Fruit fly (Drosophila melanogaster): Measurements from ENCODE around the gene zuc.

zuc gene

DNA sequence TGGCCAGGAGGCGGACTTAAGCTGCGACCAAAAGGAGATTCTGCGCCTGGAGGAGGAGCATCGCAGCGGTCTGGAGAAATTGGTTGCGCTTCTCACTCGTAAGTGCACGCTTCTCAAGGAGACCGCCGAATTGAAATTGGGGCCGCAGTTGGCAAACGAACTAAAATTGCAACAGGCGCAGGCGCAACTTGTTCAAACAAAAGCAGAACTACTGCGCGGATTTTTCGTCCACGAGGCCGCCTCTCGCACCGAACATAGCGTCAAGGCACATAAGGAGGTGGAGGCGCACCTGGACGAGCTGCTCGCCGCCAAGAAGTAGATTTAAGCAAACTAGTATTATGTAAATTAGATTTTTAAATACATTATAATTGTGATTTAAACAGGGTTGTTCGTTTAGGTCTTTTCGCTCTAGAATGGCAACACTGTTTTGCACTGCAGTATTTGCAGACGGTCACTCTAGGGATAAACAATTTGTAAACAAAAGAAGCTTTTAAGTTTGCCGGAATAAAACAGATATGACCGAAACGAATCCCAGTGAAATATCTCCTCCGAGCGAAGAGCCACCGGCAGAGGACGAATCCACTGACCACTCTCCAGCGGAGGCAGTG lies 880 bp upstream of the zuc start, which contains the start of gene escl:
TSS of gene escl (plus strand) at position 470 of the 608 bp plus-strand sequence.
- TF ChIP-seq Mio (GFP tag; optimal IDR thresholded peaks at IDR 0.05) (no peak), tai (GFP tag; optimal IDR thresholded peaks at IDR 0.05) (no peak), CG9705 (GFP tag; optimal IDR thresholded peaks at IDR 0.05) (no peak), dl (GFP tag; optimal IDR thresholded peaks at IDR 0.05; ENCODE audit: insufficient read depth in 1 of 2, partially characterized antibody in 2 of 2) (no peak), N (GFP tag; optimal IDR thresholded peaks at IDR 0.05) (no peak), rgr (GFP tag; optimal IDR thresholded peaks at IDR 0.05) (no peak), Dif (GFP tag; optimal IDR thresholded peaks at IDR 0.05; ENCODE audit: partially characterized antibody) (no peak), Myc (optimal IDR thresholded peaks at IDR 0.05) (peak; percentile 10), ey (GFP tag; optimal IDR thresholded peaks at IDR 0.05) (no peak)

DNA sequence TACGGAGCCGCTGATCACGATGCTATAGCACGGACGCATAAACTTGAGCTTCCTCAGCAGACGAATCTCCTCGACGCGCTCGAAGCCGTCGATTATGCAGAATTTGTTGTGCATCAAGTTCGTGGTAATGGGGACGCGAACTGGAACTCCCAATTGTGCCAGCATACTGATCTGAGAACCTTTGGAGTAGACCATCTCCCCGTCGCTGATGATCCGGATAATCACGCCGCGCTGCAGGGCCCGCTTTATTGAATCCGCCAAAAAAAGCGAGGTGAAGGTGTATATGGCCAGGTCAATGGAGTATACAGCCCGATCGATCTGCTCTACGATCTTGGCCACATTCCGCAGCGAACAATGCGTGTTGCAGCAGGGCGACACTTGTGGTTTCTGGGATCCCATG lies 472 bp downstream of the zuc start:
- TF ChIP-seq woc (GFP tag; optimal IDR thresholded peaks at IDR 0.05) = no peak
- no peak for TF ChIP-seq Rel (GFP tag; optimal IDR thresholded peaks at IDR 0.05)
- TF ChIP-seq Rel (tag; optimal IDR thresholded peaks at IDR 0.05) = no peak
- no peak for TF ChIP-seq sv (GFP tag; optimal IDR thresholded peaks at IDR 0.05)
- no peak for TF ChIP-seq rgr (GFP tag; optimal IDR thresholded peaks at IDR 0.05)
- no peak for TF ChIP-seq sage (GFP tag; optimal IDR thresholded peaks at IDR 0.05)
- no peak for TF ChIP-seq Dif (GFP tag; optimal IDR thresholded peaks at IDR 0.05; ENCODE audit: partially characterized antibody)
- TF ChIP-seq Myc (optimal IDR thresholded peaks at IDR 0.05) = no peak
- TF ChIP-seq br (GFP tag; optimal IDR thresholded peaks at IDR 0.05) = no peak
- no peak for TF ChIP-seq brk (GFP tag; optimal IDR thresholded peaks at IDR 0.05)
- no peak for TF ChIP-seq Vsx2 (GFP tag; optimal IDR thresholded peaks at IDR 0.05; ENCODE audit: partially characterized antibody)
- TF ChIP-seq GATAd (GFP tag; optimal IDR thresholded peaks at IDR 0.05) = no peak
- no peak for TF ChIP-seq Dfd (GFP tag; optimal IDR thresholded peaks at IDR 0.05)
- no peak for TF ChIP-seq psq (GFP tag; optimal IDR thresholded peaks at IDR 0.05)
- TF ChIP-seq dsf (GFP tag; optimal IDR thresholded peaks at IDR 0.05; ENCODE audit: borderline replicate concordance) = no peak

DNA sequence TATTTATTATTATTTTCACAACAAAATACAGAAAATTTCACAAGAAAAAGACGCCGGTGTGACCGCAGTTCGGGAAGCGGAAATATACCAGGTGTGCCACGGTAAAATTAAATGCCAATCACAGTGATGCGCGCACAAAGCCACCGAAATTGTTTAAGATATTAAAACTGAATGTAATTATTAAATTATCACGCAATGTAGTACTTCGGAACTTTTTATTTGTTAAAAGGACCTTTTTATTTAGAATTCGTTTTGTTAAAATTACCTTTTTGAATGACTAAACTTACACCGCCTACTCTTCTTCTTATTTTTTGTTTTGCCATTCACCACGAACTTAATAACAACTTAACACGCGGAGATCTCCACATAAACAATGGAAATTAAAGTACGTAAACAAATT lies 1.7 kb downstream of the zuc start, which contains the start of the genes CG6686 and CG34163:
TSS of gene CG6686 (minus strand) at position 95 of the 400 bp plus-strand sequence.
TSS of gene CG34163 (plus strand) at position 326 of the 400 bp plus-strand sequence.
- no peak for TF ChIP-seq Jra (GFP tag; optimal IDR thresholded peaks at IDR 0.05)
- peak; percentile 50 for TF ChIP-seq OdsH (GFP tag; optimal IDR thresholded peaks at IDR 0.05)
- TF ChIP-seq ey (GFP tag; optimal IDR thresholded peaks at IDR 0.05) = peak; percentile 59
- no peak for TF ChIP-seq Rel (GFP tag; optimal IDR thresholded peaks at IDR 0.05)
- peak; percentile 15 for TF ChIP-seq Rel (tag; optimal IDR thresholded peaks at IDR 0.05)
- TF ChIP-seq Myc (optimal IDR thresholded peaks at IDR 0.05) = peak; percentile 77
- TF ChIP-seq h (GFP tag; optimal IDR thresholded peaks at IDR 0.05) = no peak
- TF ChIP-seq HLH106 (tag; optimal IDR thresholded peaks at IDR 0.05) = peak; percentile 47
- peak; percentile 45 for TF ChIP-seq psq (GFP tag; optimal IDR thresholded peaks at IDR 0.05)
- peak; percentile 19 for TF ChIP-seq GATAd (GFP tag; optimal IDR thresholded peaks at IDR 0.05)

dm6 chr2L:11981210-11981609 lies 8.5 kb downstream of the zuc start, which contains the start of gene CG16965:
Gene CG16965 (plus strand): TSS chr2L:11981591.
- TF ChIP-seq usp (GFP tag; optimal IDR thresholded peaks at IDR 0.05) = no peak
- no peak for TF ChIP-seq CrebA (GFP tag; optimal IDR thresholded peaks at IDR 0.05; ENCODE audit: borderline replicate concordance)
- no peak for TF ChIP-seq Rel (GFP tag; optimal IDR thresholded peaks at IDR 0.05)
- no peak for TF ChIP-seq Rel (tag; optimal IDR thresholded peaks at IDR 0.05)
- TF ChIP-seq Hnf4 (GFP tag; optimal IDR thresholded peaks at IDR 0.05) = no peak
- no peak for TF ChIP-seq Hr83 (GFP tag; optimal IDR thresholded peaks at IDR 0.05; ENCODE audit: poor library complexity, severe bottlenecking)
- TF ChIP-seq CG9705 (GFP tag; optimal IDR thresholded peaks at IDR 0.05) = no peak
- TF ChIP-seq foxo (GFP tag; optimal IDR thresholded peaks at IDR 0.05) = no peak
- no peak for TF ChIP-seq pan (optimal IDR thresholded peaks at IDR 0.05)
- no peak for TF ChIP-seq br (GFP tag; optimal IDR thresholded peaks at IDR 0.05)
- no peak for TF ChIP-seq woc (GFP tag; optimal IDR thresholded peaks at IDR 0.05)
- TF ChIP-seq Jra (GFP tag; optimal IDR thresholded peaks at IDR 0.05) = no peak
- no peak for TF ChIP-seq N (GFP tag; optimal IDR thresholded peaks at IDR 0.05)
- TF ChIP-seq dmrt93B (GFP tag; optimal IDR thresholded peaks at IDR 0.05) = no peak
- no peak for TF ChIP-seq CG32264 (GFP tag; optimal IDR thresholded peaks at IDR 0.05)
- no peak for TF ChIP-seq sv (GFP tag; optimal IDR thresholded peaks at IDR 0.05)
- no peak for TF ChIP-seq fru (GFP tag; optimal IDR thresholded peaks at IDR 0.05)
- TF ChIP-seq Vsx2 (GFP tag; optimal IDR thresholded peaks at IDR 0.05; ENCODE audit: partially characterized antibody) = no peak
- no peak for TF ChIP-seq HLH106 (tag; optimal IDR thresholded peaks at IDR 0.05)
- TF ChIP-seq psq (GFP tag; optimal IDR thresholded peaks at IDR 0.05) = no peak
